Worm (Caenorhabditis elegans): ENCODE results near the gene R07E4.5.

DNA sequence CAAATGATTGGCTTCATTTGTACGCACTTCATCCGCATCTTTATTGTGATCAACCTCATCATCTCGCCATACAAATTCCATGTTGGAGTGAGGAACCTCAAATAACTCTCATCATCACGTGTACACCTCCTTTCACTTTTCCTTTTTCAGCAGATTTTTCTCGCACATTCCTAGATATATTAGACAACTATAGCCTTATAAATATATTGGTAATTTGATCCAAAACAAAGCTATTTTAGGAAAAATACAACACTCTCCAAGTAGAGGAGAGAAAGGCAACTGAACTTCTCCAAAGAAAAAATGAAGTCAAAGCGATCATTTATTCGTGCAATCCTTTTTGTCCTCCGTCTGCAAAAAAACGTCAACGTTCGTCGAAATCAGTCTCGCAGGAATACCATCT is 5.8 kb upstream of the R07E4.5 start, which contains the start of gene R07E4.1:
- no peak for TF ChIP-seq athp-1 (tag; optimal IDR thresholded peaks at IDR 0.05)
- TF ChIP-seq attf-3 (GFP tag; conservative IDR thresholded peaks at IDR 0.05): no peak
- no peak for TF ChIP-seq bed-1 (GFP tag; IDR thresholded peaks at IDR 0.05)
- TF ChIP-seq nfya-1 (tag; optimal IDR thresholded peaks at IDR 0.05; ENCODE audit: borderline replicate concordance, insufficient read depth): no peak
- no peak for TF ChIP-seq madf-10 (tag; optimal IDR thresholded peaks at IDR 0.05)
- TF ChIP-seq F55B11.4 (tag; optimal IDR thresholded peaks at IDR 0.05; ENCODE audit: borderline replicate concordance, insufficient read depth): no peak
- no peak for TF ChIP-seq ama-1 (optimal IDR thresholded peaks at IDR 0.05)
- no peak for TF ChIP-seq ama-1 (GFP tag; optimal IDR thresholded peaks at IDR 0.05)
- no peak for TF ChIP-seq F37B4.10 (GFP tag; IDR thresholded peaks at IDR 0.05)
- no peak for TF ChIP-seq pha-4 (tag; optimal IDR thresholded peaks at IDR 0.05)
- TF ChIP-seq nhr-90 (tag; optimal IDR thresholded peaks at IDR 0.05): no peak
- no peak for TF ChIP-seq B0035.1 (tag; optimal IDR thresholded peaks at IDR 0.05)
- no peak for TF ChIP-seq aptf-3 (GFP tag; IDR thresholded peaks at IDR 0.05)
- TF ChIP-seq lin-35 (GFP tag; optimal IDR thresholded peaks at IDR 0.05): no peak
